Worm (Caenorhabditis elegans) whole organism, L3 larva: ENCODE measurements around the gene metl-1.

Source experiments
- ceh-82 ChIP-seq: fragments of 150-350 bp; optimal IDR thresholded peaks from 2 replicates; lab custom pipeline; 2014; ENCODE audit warnings: missing biosample characterization, missing genetic modification characterization
- fkh-10 ChIP-seq: sonication (generic microtip); optimal IDR thresholded peaks from 2 replicates; lab custom pipeline; 2017; ENCODE audit warnings: missing biosample characterization, missing genetic modification reagents, missing genetic modification characterization
- hmg-11 ChIP-seq: sonication (generic microtip); optimal IDR thresholded peaks from 2 replicates; lab custom pipeline; 2016; ENCODE audit warnings: missing genetic modification characterization, missing compliant biosample characterization
- lin-39 ChIP-seq: fragments of 150-350 bp; optimal IDR thresholded peaks from 2 replicates; lab custom pipeline; 2018; ENCODE audit warnings: missing biosample characterization, missing genetic modification reagents, missing genetic modification characterization
- mdl-1 ChIP-seq: fragments of 150-350 bp; optimal IDR thresholded peaks from 2 replicates; lab custom pipeline; 2014; ENCODE audit warnings: missing biosample characterization, missing genetic modification characterization
- nfya-1 ChIP-seq: sonication (generic microtip); optimal IDR thresholded peaks from 2 replicates; lab custom pipeline; 2017; ENCODE audit warnings: missing genetic modification characterization, mild to moderate bottlenecking, missing compliant biosample characterization, antibody characterized with exemption, moderate library complexity; ENCODE audit not compliant: insufficient read depth
- nhr-237 ChIP-seq: fragments of 150-350 bp; optimal IDR thresholded peaks from 2 replicates; lab custom pipeline; 2014; ENCODE audit warnings: missing biosample characterization, missing genetic modification characterization
- pha-4 ChIP-seq: fragments of 150-350 bp; optimal IDR thresholded peaks from 2 replicates; lab custom pipeline; 2014; ENCODE audit warnings: missing biosample characterization, missing genetic modification reagents, missing genetic modification characterization

ce11 chrII:11443128-11443527, 30.2 kb downstream of the metl-1 start:
- TF ChIP-seq mdl-1 (tag; lab: Kevin White, UChicago) (no peak), fkh-10 (GFP tag; lab: Kevin White, UChicago) (no peak), hmg-11 (tag; lab: Kevin White, UChicago) (no peak), nfya-1 (no peak), lin-39 (tag; lab: Kevin White, UChicago) (no peak), ceh-82 (tag; lab: Kevin White, UChicago) (no peak), pha-4 (tag; lab: Kevin White, UChicago) (no peak), nhr-237 (tag; lab: Kevin White, UChicago) (no peak)
